Worm (Caenorhabditis elegans) whole organism, late embryonic: ENCODE results near the gene Y38C1AA.6.

ENCODE experiments used
- F13H6.1 ChIP-seq: sonication (generic microtip); optimal IDR thresholded peaks from 2 replicates; lab custom pipeline; 2016; ENCODE audit warnings: missing genetic modification characterization, missing compliant biosample characterization
- ahr-1 ChIP-seq: sonication (generic microtip); optimal IDR thresholded peaks from 2 replicates; lab custom pipeline; 2016; ENCODE audit warnings: missing genetic modification characterization, missing compliant biosample characterization
- ceh-24 ChIP-seq: sonication (generic microtip); optimal IDR thresholded peaks from 2 replicates; lab custom pipeline; 2016; ENCODE audit warnings: mild to moderate bottlenecking, missing genetic modification characterization, missing compliant biosample characterization
- ceh-6 ChIP-seq: fragments of 200-800 bp; sonication (Bioruptor generic); optimal IDR thresholded peaks from 2 replicates; lab custom pipeline; 2018; ENCODE audit warnings: mild to moderate bottlenecking, missing genetic modification characterization, missing compliant biosample characterization
- nhr-11 ChIP-seq: fragments of 150-350 bp; optimal IDR thresholded peaks from 2 replicates; lab custom pipeline; 2014; ENCODE audit warnings: missing biosample characterization, missing genetic modification characterization
- pqm-1 ChIP-seq: sonication (generic microtip); optimal IDR thresholded peaks from 2 replicates; lab custom pipeline; 2016; ENCODE audit warnings: missing genetic modification characterization, missing compliant biosample characterization
- sox-4 ChIP-seq: sonication (generic microtip); optimal IDR thresholded peaks from 2 replicates; lab custom pipeline; 2017; ENCODE audit warnings: mild to moderate bottlenecking, missing genetic modification characterization, inconsistent platforms, missing compliant biosample characterization

DNA sequence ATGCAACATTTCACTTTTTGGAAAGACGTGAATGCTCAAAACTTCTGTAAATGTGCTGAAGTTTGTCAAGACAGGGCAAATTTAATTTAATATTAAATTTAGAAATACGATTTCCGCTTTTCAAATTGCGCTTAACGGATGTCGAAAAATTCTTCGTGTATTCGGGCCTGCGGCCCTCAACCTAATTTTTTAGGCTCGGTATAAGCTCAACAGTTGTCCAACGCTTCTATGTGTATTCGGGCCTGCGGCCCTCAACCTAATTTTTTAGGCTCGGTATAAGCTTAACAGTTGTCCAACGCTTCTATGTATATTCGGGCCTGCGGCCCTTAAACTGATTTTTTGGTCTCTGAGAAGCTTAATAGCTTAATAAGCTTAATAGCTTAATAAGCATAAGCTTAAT is 43.8 kb upstream of the Y38C1AA.6 start:
- TF ChIP-seq pqm-1 (tag; lab: Kevin White, UChicago) (no peak), nhr-11 (no peak), ceh-6 (GFP tag; lab: Kevin White, UChicago) (no peak), ceh-24 (tag; lab: Kevin White, UChicago) (no peak), sox-4 (no peak), ahr-1 (tag; lab: Kevin White, UChicago) (no peak), F13H6.1 (tag; lab: Kevin White, UChicago) (no peak)
